Worm (Caenorhabditis elegans): ENCODE results near the gene R160.5.

ce11 chrX:4388834-4389409 lies 18.3 kb upstream of the R160.5 start, which contains the start of gene dpy-23:
- TF ChIP-seq flt-1 (GFP tag; IDR thresholded peaks at IDR 0.05) (0 out of 2 replicates have a peak, but pooled peaks have one; percentile 46), klf-2 (GFP tag; conservative IDR thresholded peaks at IDR 0.05) (no peak), cog-1 (tag; optimal IDR thresholded peaks at IDR 0.05) (peak; percentile 91), ztf-23 (GFP tag; IDR thresholded peaks at IDR 0.05) (no peak), T22C8.4 (GFP tag; IDR thresholded peaks at IDR 0.05) (no peak), ref-1 (GFP tag; conservative IDR thresholded peaks at IDR 0.05) (no peak), tab-1 (GFP tag; IDR thresholded peaks at IDR 0.05) (no peak), med-1 (GFP tag; optimal IDR thresholded peaks at IDR 0.05; ENCODE audit: insufficient read depth) (no peak), ztf-29 (GFP tag; IDR thresholded peaks at IDR 0.05) (no peak)

All from whole organism, midembryonic.